Worm (Caenorhabditis elegans): ENCODE measurements around the gene Y46G5A.22.

- TF ChIP-seq nhr-6 (tag; optimal IDR thresholded peaks at IDR 0.05) (no peak), jun-1 (tag; optimal IDR thresholded peaks at IDR 0.05) (no peak), ZK337.2 (GFP tag; IDR thresholded peaks at IDR 0.05) (no peak), daf-16 (GFP tag; optimal IDR thresholded peaks at IDR 0.05) (no peak), daf-16 (tag; optimal IDR thresholded peaks at IDR 0.05) (no peak)
Measured at ce11 chrII:12824463-12824862, 6.1 kb upstream of the Y46G5A.22 start.

All from whole organism, L4 larva.